Worm (Caenorhabditis elegans) whole organism, young adult: Measurements from ENCODE around the gene fbxb-74.

ENCODE experiments used
- B0019.2 ChIP-seq: fragments of 200-800 bp; sonication (Bioruptor generic); conservative IDR thresholded peaks from 2 replicates; pipeline ENCODE4 v1.3.6; 2022; ENCODE audit warnings: missing genetic modification reagents, missing genetic modification characterization, missing compliant biosample characterization
- B0035.1 ChIP-seq: sonication (generic microtip); optimal IDR thresholded peaks from 2 replicates; lab custom pipeline; 2016; ENCODE audit warnings: missing genetic modification characterization, mild to moderate bottlenecking, missing compliant biosample characterization, missing genotype, missing genetic modification reagents
- B0336.3 ChIP-seq: fragments of 200-800 bp; sonication (Bioruptor generic); IDR thresholded peaks from 2 replicates; pipeline ENCODE4 v1.3.6; 2022; ENCODE audit warnings: missing genetic modification characterization, missing compliant biosample characterization
- F10E7.11 ChIP-seq: sonication (generic microtip); optimal IDR thresholded peaks from 2 replicates; lab custom pipeline; 2017; ENCODE audit warnings: mild to moderate bottlenecking, missing genetic modification characterization, moderate library complexity, missing compliant biosample characterization
- F33H1.4 ChIP-seq: fragments of 200-800 bp; sonication (Bioruptor generic); IDR thresholded peaks from 2 replicates; pipeline ENCODE4 v1.3.6; 2022; ENCODE audit warnings: missing genetic modification reagents, missing genetic modification characterization, missing compliant biosample characterization
- F39B2.1 ChIP-seq: fragments of 200-800 bp; sonication (Bioruptor generic); IDR thresholded peaks from 2 replicates; pipeline ENCODE4 v1.3.6; 2022; ENCODE audit warnings: missing genetic modification reagents, missing genetic modification characterization, missing compliant biosample characterization
- F49E8.2 ChIP-seq: sonication (generic microtip); optimal IDR thresholded peaks from 3 replicates; lab custom pipeline; 2017; ENCODE audit warnings: missing genetic modification characterization, mild to moderate bottlenecking, missing compliant biosample characterization, antibody characterized with exemption, moderate library complexity; ENCODE audit not compliant: insufficient read depth
- F52B5.7 ChIP-seq: sonication (generic microtip); optimal IDR thresholded peaks from 2 replicates; lab custom pipeline; 2016; ENCODE audit warnings: mild to moderate bottlenecking, missing genetic modification characterization, missing compliant biosample characterization
- F55B11.4 ChIP-seq: sonication (generic microtip); optimal IDR thresholded peaks from 2 replicates; lab custom pipeline; 2016; ENCODE audit warnings: missing compliant biosample characterization, missing genetic modification characterization, borderline replicate concordance; ENCODE audit not compliant: insufficient read depth
- F57C9.4 ChIP-seq: sonication (generic microtip); optimal IDR thresholded peaks from 2 replicates; lab custom pipeline; 2017; ENCODE audit warnings: mild to moderate bottlenecking, missing genetic modification characterization, missing compliant biosample characterization
- T26A5.8 ChIP-seq: sonication (generic microtip); optimal IDR thresholded peaks from 2 replicates; lab custom pipeline; 2016; ENCODE audit warnings: missing genetic modification characterization, missing compliant biosample characterization
- Y67H2A.10 ChIP-seq: fragments of 200-800 bp; sonication (Bioruptor generic); conservative IDR thresholded peaks from 2 replicates; pipeline ENCODE4 v1.3.6; 2022; ENCODE audit warnings: missing genetic modification reagents, missing genetic modification characterization, missing compliant biosample characterization
- Y79H2A.3 ChIP-seq: fragments of 200-800 bp; sonication (Bioruptor generic); conservative IDR thresholded peaks from 2 replicates; pipeline ENCODE4 v1.3.6; 2022; ENCODE audit warnings: missing genetic modification reagents, missing genetic modification characterization, missing compliant biosample characterization
- cebp-2 ChIP-seq: fragments of 200-800 bp; sonication (Bioruptor generic); IDR thresholded peaks from 2 replicates; pipeline ENCODE4 v1.3.6; 2022; ENCODE audit warnings: missing genetic modification characterization, missing compliant biosample characterization
- ceh-58 ChIP-seq: fragments of 200-800 bp; sonication (Bioruptor generic); IDR thresholded peaks from 2 replicates; pipeline ENCODE4 v1.3.6; 2022; ENCODE audit warnings: missing genetic modification characterization, missing compliant biosample characterization
- ceh-79 ChIP-seq: sonication (generic microtip); optimal IDR thresholded peaks from 2 replicates; lab custom pipeline; 2017; ENCODE audit warnings: mild to moderate bottlenecking, missing genetic modification characterization, missing compliant biosample characterization
- chd-7 ChIP-seq: sonication (generic microtip); optimal IDR thresholded peaks from 2 replicates; lab custom pipeline; 2016; ENCODE audit warnings: mild to moderate bottlenecking, missing genetic modification characterization, moderate library complexity, missing compliant biosample characterization
- die-1 ChIP-seq: sonication (generic microtip); optimal IDR thresholded peaks from 2 replicates; lab custom pipeline; 2016; ENCODE audit warnings: missing genotype, mild to moderate bottlenecking, missing genetic modification characterization, missing compliant biosample characterization
- efl-1 ChIP-seq: fragments of 150-350 bp; optimal IDR thresholded peaks from 2 replicates; lab custom pipeline; 2014; ENCODE audit warnings: missing biosample characterization, missing genetic modification reagents, missing genetic modification characterization
- egl-18 ChIP-seq: fragments of 200-800 bp; sonication (Bioruptor generic); IDR thresholded peaks from 2 replicates; pipeline ENCODE4 v1.3.6; 2022; ENCODE audit warnings: missing genetic modification reagents, missing genetic modification characterization, missing compliant biosample characterization
- gei-17 ChIP-seq: fragments of 200-800 bp; sonication (Bioruptor generic); optimal IDR thresholded peaks from 2 replicates; lab custom pipeline; 2018; ENCODE audit warnings: mild to moderate bottlenecking, missing genetic modification characterization, missing compliant biosample characterization
- hmg-1.2 ChIP-seq: fragments of 200-800 bp; sonication (Bioruptor generic); IDR thresholded peaks from 2 replicates; pipeline ENCODE4 v1.3.6; 2022; ENCODE audit warnings: missing genetic modification reagents, missing genetic modification characterization, missing compliant biosample characterization
- hrde-1 ChIP-seq: sonication (generic microtip); optimal IDR thresholded peaks from 2 replicates; lab custom pipeline; 2016; ENCODE audit warnings: missing genetic modification characterization, mild to moderate bottlenecking, missing compliant biosample characterization, moderate library complexity, missing genotype, missing genetic modification reagents, borderline replicate concordance
- hsf-1 ChIP-seq: fragments of 200-800 bp; sonication (Bioruptor generic); IDR thresholded peaks from 2 replicates; pipeline ENCODE4 v1.3.6; 2022; ENCODE audit warnings: missing genetic modification reagents, missing genetic modification characterization, missing compliant biosample characterization
- lin-40 ChIP-seq: sonication (generic microtip); optimal IDR thresholded peaks from 2 replicates; lab custom pipeline; 2016; ENCODE audit warnings: missing genetic modification characterization, mild to moderate bottlenecking, missing compliant biosample characterization, missing genotype, missing genetic modification reagents
- lsl-1 ChIP-seq: fragments of 200-800 bp; sonication (Bioruptor generic); optimal IDR thresholded peaks from 2 replicates; lab custom pipeline; 2018; ENCODE audit warnings: mild to moderate bottlenecking, missing genetic modification characterization, moderate library complexity, missing compliant biosample characterization
- lsy-27 ChIP-seq: sonication (generic microtip); optimal IDR thresholded peaks from 2 replicates; lab custom pipeline; 2017; ENCODE audit warnings: missing genetic modification characterization, mild to moderate bottlenecking, missing compliant biosample characterization, antibody characterized with exemption, missing genotype, borderline replicate concordance; ENCODE audit not compliant: insufficient read depth
- madf-10 ChIP-seq: sonication (generic microtip); optimal IDR thresholded peaks from 2 replicates; lab custom pipeline; 2016; ENCODE audit warnings: mild to moderate bottlenecking, missing genetic modification characterization, missing compliant biosample characterization
- mxl-1 ChIP-seq: sonication (generic microtip); optimal IDR thresholded peaks from 2 replicates; lab custom pipeline; 2016; ENCODE audit warnings: missing genetic modification characterization, missing compliant biosample characterization
- nfya-1 ChIP-seq: sonication (generic microtip); optimal IDR thresholded peaks from 2 replicates; lab custom pipeline; 2017; ENCODE audit warnings: antibody characterized with exemption, missing compliant biosample characterization, missing genetic modification characterization, borderline replicate concordance; ENCODE audit not compliant: insufficient read depth
- nhr-90 ChIP-seq: sonication (generic microtip); optimal IDR thresholded peaks from 2 replicates; lab custom pipeline; 2016; ENCODE audit warnings: missing genotype, mild to moderate bottlenecking, missing genetic modification characterization, missing compliant biosample characterization
- pha-4 ChIP-seq: fragments of 150-350 bp; sonication (generic microtip); optimal IDR thresholded peaks from 2 replicates; lab custom pipeline; 2014; ENCODE audit warnings: missing biosample characterization, missing genetic modification reagents, missing genetic modification characterization
- rcor-1 ChIP-seq: fragments of 200-800 bp; sonication (Bioruptor generic); IDR thresholded peaks from 2 replicates; pipeline ENCODE4 v1.3.6; 2022; ENCODE audit warnings: missing genetic modification reagents, missing genetic modification characterization, missing compliant biosample characterization
- rec-8 ChIP-seq, 2 experiments: sonication (generic microtip); optimal IDR thresholded peaks; 2 replicates each; lab custom pipeline; 2016; ENCODE audit warnings: mild to moderate bottlenecking in 2 of 2, missing genetic modification characterization in 2 of 2, missing genetic modification reagents in 2 of 2, missing genotype in 2 of 2, missing biosample characterization in 1 of 2, missing compliant biosample characterization in 1 of 2, moderate library complexity in 1 of 2
- repo-1 ChIP-seq: sonication (generic microtip); optimal IDR thresholded peaks from 2 replicates; lab custom pipeline; 2017; ENCODE audit warnings: mild to moderate bottlenecking, missing genetic modification characterization, missing compliant biosample characterization
- sdz-38 ChIP-seq: sonication (generic microtip); optimal IDR thresholded peaks from 2 replicates; lab custom pipeline; 2016; ENCODE audit warnings: missing genotype, missing genetic modification characterization, missing compliant biosample characterization
- snpc-1.1 ChIP-seq: sonication (generic microtip); optimal IDR thresholded peaks from 2 replicates; lab custom pipeline; 2017; ENCODE audit warnings: missing genetic modification characterization, mild to moderate bottlenecking, missing compliant biosample characterization, antibody characterized with exemption, moderate library complexity, missing genotype, missing genetic modification reagents; ENCODE audit not compliant: insufficient read depth
- snpc-1.3 ChIP-seq: sonication (generic microtip); optimal IDR thresholded peaks from 2 replicates; lab custom pipeline; 2017; ENCODE audit warnings: missing genetic modification characterization, mild to moderate bottlenecking, missing compliant biosample characterization, antibody characterized with exemption, moderate library complexity, missing genotype, missing genetic modification reagents; ENCODE audit not compliant: insufficient read depth
- somi-1 ChIP-seq: fragments of 200-800 bp; sonication (Bioruptor generic); optimal IDR thresholded peaks from 2 replicates; lab custom pipeline; 2018; ENCODE audit warnings: mild to moderate bottlenecking, missing genetic modification characterization, missing compliant biosample characterization
- sptf-2 ChIP-seq: fragments of 200-800 bp; sonication (Bioruptor generic); optimal IDR thresholded peaks from 2 replicates; lab custom pipeline; 2018; ENCODE audit warnings: mild to moderate bottlenecking, missing genetic modification characterization, missing compliant biosample characterization
- tbx-9 ChIP-seq: sonication (generic microtip); optimal IDR thresholded peaks from 2 replicates; lab custom pipeline; 2016; ENCODE audit warnings: borderline replicate concordance, missing genetic modification characterization, inconsistent platforms, missing compliant biosample characterization
- tlf-1 ChIP-seq: fragments of 200-800 bp; sonication (Bioruptor generic); optimal IDR thresholded peaks from 2 replicates; lab custom pipeline; 2018; ENCODE audit warnings: mild to moderate bottlenecking, missing genetic modification characterization, missing compliant biosample characterization
- xnd-1 ChIP-seq: sonication (generic microtip); optimal IDR thresholded peaks from 2 replicates; lab custom pipeline; 2016; ENCODE audit warnings: missing genotype, missing genetic modification reagents, missing genetic modification characterization, missing compliant biosample characterization
- zfh-2 ChIP-seq: fragments of 200-800 bp; sonication (Bioruptor generic); conservative IDR thresholded peaks from 2 replicates; pipeline ENCODE4 v1.3.6; 2022; ENCODE audit warnings: missing genetic modification reagents, missing genetic modification characterization, missing compliant biosample characterization
- ztf-28 ChIP-seq: fragments of 200-800 bp; sonication (Bioruptor generic); IDR thresholded peaks from 2 replicates; pipeline ENCODE4 v1.3.6; 2022; ENCODE audit warnings: missing genetic modification reagents, missing genetic modification characterization, missing compliant biosample characterization
- ztf-3 ChIP-seq: fragments of 200-800 bp; sonication (Bioruptor generic); optimal IDR thresholded peaks from 2 replicates; lab custom pipeline; 2018; ENCODE audit warnings: mild to moderate bottlenecking, missing genetic modification characterization, missing compliant biosample characterization

The fbxb-74 gene

DNA sequence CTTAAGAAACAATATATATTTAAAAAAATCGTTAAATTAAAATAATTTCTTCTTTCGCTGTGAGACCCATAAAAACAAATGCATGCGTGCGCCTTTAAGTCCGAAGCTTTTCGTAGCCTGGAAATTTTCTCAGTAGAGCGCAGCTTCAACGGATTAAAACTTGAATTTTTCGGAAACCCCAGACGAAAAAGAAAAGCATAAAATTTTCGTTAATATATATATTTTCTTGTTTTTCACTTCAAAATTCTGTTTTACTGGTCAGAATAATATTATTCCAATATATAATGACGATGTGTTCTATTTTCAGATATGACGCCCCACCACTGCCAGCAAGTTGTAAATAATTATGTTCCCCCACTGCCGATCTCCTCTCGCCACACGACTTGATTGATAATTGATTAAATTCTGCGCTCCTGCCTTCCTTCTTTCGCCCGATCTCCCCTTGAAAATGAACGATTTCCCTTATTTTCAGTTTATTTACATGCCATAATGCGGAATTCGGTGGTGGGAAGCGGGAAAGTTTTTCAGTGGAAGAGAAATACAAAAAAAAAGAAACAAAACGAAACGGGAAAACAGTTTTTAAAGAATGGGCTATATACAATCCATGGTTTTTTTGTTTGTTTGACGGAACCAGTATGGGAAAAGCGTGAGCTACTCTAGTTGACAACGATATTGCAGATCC, 29.1 kb upstream of the fbxb-74 start (continued):
- peak; percentile 95 for TF ChIP-seq repo-1
- no peak for TF ChIP-seq zfh-2
- TF ChIP-seq lsl-1 (GFP tag; lab: Kevin White, UChicago), result peak; percentile 92
- TF ChIP-seq F10E7.11, result no peak
- no peak for TF ChIP-seq tbx-9 (tag; lab: Kevin White, UChicago)
- no peak for TF ChIP-seq cebp-2
- TF ChIP-seq F39B2.1 (GFP tag; lab: Robert Waterston, UW), result no peak
- no peak for TF ChIP-seq T26A5.8 (tag; lab: Kevin White, UChicago)
- TF ChIP-seq lin-40 (tag; lab: Kevin White, UChicago), result peak; percentile 65
- TF ChIP-seq nfya-1 (tag; lab: Kevin White, UChicago), result no peak
- no peak for TF ChIP-seq ceh-58 (GFP tag; lab: Robert Waterston, UW)
- TF ChIP-seq tlf-1 (GFP tag; lab: Kevin White, UChicago), result peak; percentile 69
- peak; percentile 50 for TF ChIP-seq F52B5.7 (tag; lab: Kevin White, UChicago)
- TF ChIP-seq xnd-1, result peak; percentile 67
- no peak for TF ChIP-seq F55B11.4 (tag; lab: Kevin White, UChicago)
- no peak for TF ChIP-seq hrde-1 (tag; lab: Kevin White, UChicago)
- TF ChIP-seq snpc-1.1 (tag; lab: Kevin White, UChicago), result peak; percentile 18
- peak; percentile 14; the same call in 1 of the 2 replicates for TF ChIP-seq hmg-1.2 (GFP tag; lab: Robert Waterston, UW)
- no peak for TF ChIP-seq snpc-1.3
- no peak for TF ChIP-seq ztf-28 (GFP tag; lab: Robert Waterston, UW)
- no peak for TF ChIP-seq lsy-27 (tag; lab: Kevin White, UChicago)
- peak; percentile 85 for TF ChIP-seq F33H1.4 (GFP tag; lab: Robert Waterston, UW)
- no peak for TF ChIP-seq gei-17 (GFP tag; lab: Kevin White, UChicago)
- TF ChIP-seq madf-10, result peak; percentile 34
- no peak for TF ChIP-seq egl-18 (GFP tag; lab: Robert Waterston, UW)
- TF ChIP-seq mxl-1 (tag; lab: Kevin White, UChicago), result no peak
- TF ChIP-seq B0019.2 (GFP tag; lab: Robert Waterston, UW), result 0 out of 2 replicates have a peak, but pooled peaks have one; percentile 29
- peak; percentile 12 for TF ChIP-seq ztf-3 (GFP tag; lab: Kevin White, UChicago)
- no peak for TF ChIP-seq sptf-2
- peak; percentile 65 for TF ChIP-seq nhr-90 (tag; lab: Kevin White, UChicago)
- peak; percentile 69 for TF ChIP-seq chd-7 (tag; lab: Kevin White, UChicago)
- peak; percentile 53 for TF ChIP-seq hsf-1
- no peak for TF ChIP-seq Y67H2A.10 (GFP tag; lab: Robert Waterston, UW)
- TF ChIP-seq ceh-79 (tag; lab: Kevin White, UChicago), result peak; percentile 86
- TF ChIP-seq die-1 (tag; lab: Kevin White, UChicago), result peak; percentile 1
- TF ChIP-seq sdz-38 (tag; lab: Kevin White, UChicago), result no peak
- TF ChIP-seq rcor-1, result peak; percentile 12; the same call in 1 of the 2 replicates
- TF ChIP-seq rec-8 (tag; optimal IDR thresholded peaks at IDR 0.05; lab: Kevin White, UChicago), result peak; percentile 27 to 60
- TF ChIP-seq F49E8.2 (tag; lab: Kevin White, UChicago), result peak; percentile 67
- TF ChIP-seq F57C9.4, result peak; percentile 24
- TF ChIP-seq B0336.3 (GFP tag; lab: Robert Waterston, UW), result peak; percentile 85
- TF ChIP-seq somi-1 (GFP tag; lab: Kevin White, UChicago), result peak; percentile 73
- peak; percentile 82 for TF ChIP-seq B0035.1 (tag; lab: Kevin White, UChicago)
- TF ChIP-seq efl-1, result peak; percentile 34
- no peak; the same call in 1 of the 2 replicates for TF ChIP-seq Y79H2A.3 (GFP tag; lab: Robert Waterston, UW)
- TF ChIP-seq pha-4 (tag; lab: Kevin White, UChicago), result peak; percentile 70
